Fruit fly (Drosophila melanogaster) whole organism, embryonic: Measurements from ENCODE around the gene L2HGDH.

Experiments used
- Bdp1 ChIP-seq: fragments of 200-800 bp; sonication (Bioruptor generic); optimal IDR thresholded peaks from 3 replicates; lab custom pipeline; 2016; ENCODE audit warnings: missing biosample characterization, missing genetic modification characterization
- CG10267 ChIP-seq: fragments of 200-800 bp; sonication (Bioruptor generic); optimal IDR thresholded peaks from 2 replicates; lab custom pipeline; 2018; ENCODE audit warnings: missing biosample characterization, mild to moderate bottlenecking, missing genetic modification characterization, moderate library complexity
- CG13424 ChIP-seq: fragments of 200-800 bp; sonication (Bioruptor generic); optimal IDR thresholded peaks from 2 replicates; lab custom pipeline; 2019; ENCODE audit warnings: missing biosample characterization, mild to moderate bottlenecking, missing genetic modification characterization, moderate library complexity
- CG13624 ChIP-seq: fragments of 200-800 bp; sonication (Bioruptor generic); optimal IDR thresholded peaks from 2 replicates; lab custom pipeline; 2016; ENCODE audit warnings: missing biosample characterization, missing genetic modification characterization
- CG15073 ChIP-seq: fragments of 200-800 bp; sonication (Bioruptor generic); optimal IDR thresholded peaks from 2 replicates; lab custom pipeline; 2016; ENCODE audit warnings: missing biosample characterization, missing genetic modification characterization
- CG17612 ChIP-seq: fragments of 200-800 bp; sonication (Bioruptor generic); IDR thresholded peaks from 2 replicates; pipeline ENCODE4 v1.3.6; 2022; ENCODE audit warnings: missing biosample characterization, missing genetic modification characterization
- CG17829 ChIP-seq: fragments of 200-800 bp; optimal IDR thresholded peaks from 2 replicates; lab custom pipeline; 2019; ENCODE audit warnings: missing biosample characterization, mild to moderate bottlenecking, missing genetic modification characterization, moderate library complexity
- CG2712 ChIP-seq: fragments of 200-800 bp; optimal IDR thresholded peaks from 3 replicates; lab custom pipeline; 2019; ENCODE audit warnings: missing biosample characterization, mild to moderate bottlenecking, missing genetic modification characterization, moderate library complexity
- CG32532 ChIP-seq: fragments of 200-800 bp; sonication (Bioruptor generic); IDR thresholded peaks from 2 replicates; pipeline ENCODE4 v1.3.6; 2022; ENCODE audit warnings: missing biosample characterization, missing genetic modification characterization
- CG33213 ChIP-seq: fragments of 200-800 bp; sonication (Bioruptor generic); optimal IDR thresholded peaks from 3 replicates; lab custom pipeline; 2016; ENCODE audit warnings: missing biosample characterization, missing genetic modification characterization
- CG33557 ChIP-seq: fragments of 200-800 bp; sonication (Bioruptor generic); optimal IDR thresholded peaks from 2 replicates; lab custom pipeline; 2019; ENCODE audit warnings: missing biosample characterization, mild to moderate bottlenecking, missing genetic modification characterization, moderate library complexity
- CG3995 ChIP-seq: fragments of 200-800 bp; sonication (Bioruptor generic); optimal IDR thresholded peaks from 3 replicates; lab custom pipeline; 2016; ENCODE audit warnings: missing biosample characterization, missing genetic modification characterization
- CG4404 ChIP-seq: fragments of 200-800 bp; sonication (Bioruptor generic); IDR thresholded peaks from 2 replicates; pipeline ENCODE4 v1.3.6; 2022; ENCODE audit warnings: missing biosample characterization, missing genetic modification characterization
- CG4617 ChIP-seq: fragments of 200-800 bp; sonication (Bioruptor generic); optimal IDR thresholded peaks from 3 replicates; lab custom pipeline; 2016; ENCODE audit warnings: missing biosample characterization, missing genetic modification characterization, borderline replicate concordance
- CG6654 ChIP-seq: fragments of 200-800 bp; sonication (Bioruptor generic); optimal IDR thresholded peaks from 2 replicates; lab custom pipeline; 2017; ENCODE audit warnings: missing biosample characterization, mild to moderate bottlenecking, missing genetic modification characterization
- CG6791 ChIP-seq: fragments of 200-800 bp; sonication (Bioruptor generic); IDR thresholded peaks from 3 replicates; pipeline ENCODE4 v1.3.6; 2022; ENCODE audit warnings: missing biosample characterization, missing genetic modification characterization; ENCODE audit not compliant: partially characterized antibody
- CG8290 ChIP-seq, 3 experiments: fragments of 200-800 bp; sonication (Bioruptor generic); optimal IDR thresholded peaks; 2 replicates each; lab custom pipeline; 2016 to 2019; ENCODE audit warnings: missing biosample characterization in 3 of 3, missing genetic modification characterization in 3 of 3, mild to moderate bottlenecking in 2 of 3, moderate library complexity in 1 of 3
- CG8924 ChIP-seq: fragments of 200-800 bp; optimal IDR thresholded peaks from 3 replicates; lab custom pipeline; 2019; ENCODE audit warnings: missing biosample characterization, mild to moderate bottlenecking, missing genetic modification characterization, moderate library complexity
- CG9876 ChIP-seq: fragments of 200-800 bp; sonication (Bioruptor generic); optimal IDR thresholded peaks from 2 replicates; lab custom pipeline; 2016; ENCODE audit warnings: missing biosample characterization, missing genetic modification characterization
- Dbx ChIP-seq: fragments of 200-800 bp; sonication (Bioruptor generic); IDR thresholded peaks from 3 replicates; pipeline ENCODE4 v1.3.6; 2022; ENCODE audit warnings: missing biosample characterization, missing genetic modification characterization
- Eip74EF ChIP-seq, 2 experiments: fragments of 200-800 bp in 1 of 2; fragments of >200 bp in 1 of 2; sonication (Bioruptor generic) in 1 of 2; optimal IDR thresholded peaks; 2 replicates each; lab custom pipeline; 2017 to 2019; ENCODE audit warnings: missing biosample characterization in 2 of 2, missing genetic modification characterization in 2 of 2, mild to moderate bottlenecking in 1 of 2, moderate library complexity in 1 of 2
- MTF-1 ChIP-seq: fragments of 200-800 bp; sonication (Bioruptor generic); optimal IDR thresholded peaks from 2 replicates; lab custom pipeline; 2018; ENCODE audit warnings: missing biosample characterization, mild to moderate bottlenecking, missing genetic modification characterization, borderline replicate concordance
- Opbp ChIP-seq: fragments of 200-800 bp; sonication (Bioruptor generic); IDR thresholded peaks from 3 replicates; pipeline ENCODE4 v1.3.6; 2022; ENCODE audit warnings: missing biosample characterization, missing genetic modification characterization; ENCODE audit not compliant: partially characterized antibody
- Ptx1 ChIP-seq: fragments of 200-800 bp; sonication (Bioruptor generic); IDR thresholded peaks from 2 replicates; pipeline ENCODE4 v1.3.6; 2022; ENCODE audit warnings: missing biosample characterization, missing genetic modification characterization
- Rx ChIP-seq: fragments of 200-800 bp; sonication (Bioruptor generic); IDR thresholded peaks from 2 replicates; pipeline ENCODE4 v1.3.6; 2022; ENCODE audit warnings: missing biosample characterization, missing genetic modification characterization
- Sry-β ChIP-seq: fragments of 200-800 bp; sonication (Bioruptor generic); optimal IDR thresholded peaks from 2 replicates; lab custom pipeline; 2018; ENCODE audit warnings: missing biosample characterization, mild to moderate bottlenecking, missing genetic modification characterization, moderate library complexity
- Stat92E ChIP-seq, 3 experiments: fragments of >200 bp in 2 of 3; fragments of 200-800 bp in 1 of 3; sonication (Bioruptor generic) in 1 of 3; optimal IDR thresholded peaks; 2 replicates each; lab custom pipeline; 2017 to 2019; ENCODE audit warnings: missing biosample characterization in 3 of 3, missing genetic modification characterization in 3 of 3, mild to moderate bottlenecking in 1 of 3, moderate library complexity in 1 of 3
- dati ChIP-seq: fragments of 200-800 bp; sonication (Bioruptor generic); IDR thresholded peaks from 2 replicates; pipeline ENCODE4 v1.3.6; 2022; ENCODE audit warnings: missing biosample characterization, missing genetic modification characterization
- gcm2 ChIP-seq: fragments of 200-800 bp; sonication (Bioruptor generic); optimal IDR thresholded peaks from 2 replicates; lab custom pipeline; 2016; ENCODE audit warnings: missing biosample characterization, missing genetic modification characterization
- gfzf ChIP-seq: fragments of 200-800 bp; sonication (Bioruptor generic); optimal IDR thresholded peaks from 2 replicates; lab custom pipeline; 2016; ENCODE audit warnings: missing biosample characterization, mild to moderate bottlenecking, missing genetic modification characterization, moderate library complexity
- jigr1 ChIP-seq: fragments of 200-800 bp; sonication (Bioruptor generic); IDR thresholded peaks from 3 replicates; pipeline ENCODE4 v1.3.6; 2022; ENCODE audit warnings: missing biosample characterization, missing genetic modification characterization
- jing ChIP-seq: fragments of 200-800 bp; sonication (Bioruptor generic); optimal IDR thresholded peaks from 2 replicates; lab custom pipeline; 2018; ENCODE audit warnings: missing biosample characterization, mild to moderate bottlenecking, missing genetic modification characterization
- lbe ChIP-seq: fragments of 200-800 bp; sonication (Bioruptor generic); optimal IDR thresholded peaks from 2 replicates; lab custom pipeline; 2016; ENCODE audit warnings: missing biosample characterization, mild to moderate bottlenecking, missing genetic modification characterization
- lilli ChIP-seq: fragments of 200-800 bp; sonication (Bioruptor generic); optimal IDR thresholded peaks from 3 replicates; lab custom pipeline; 2016; ENCODE audit warnings: missing biosample characterization, missing genetic modification characterization
- luna ChIP-seq: fragments of 200-800 bp; sonication (Bioruptor generic); optimal IDR thresholded peaks from 2 replicates; lab custom pipeline; 2016; ENCODE audit warnings: missing biosample characterization, missing genetic modification characterization
- pb ChIP-seq: fragments of 200-800 bp; sonication (Bioruptor generic); optimal IDR thresholded peaks from 3 replicates; lab custom pipeline; 2016; ENCODE audit warnings: missing biosample characterization, missing genetic modification characterization
- rib ChIP-seq: fragments of 200-800 bp; sonication (Bioruptor generic); IDR thresholded peaks from 2 replicates; pipeline ENCODE4 v1.3.6; 2022; ENCODE audit warnings: missing biosample characterization, missing genetic modification characterization
- slou ChIP-seq: fragments of 200-800 bp; sonication (Bioruptor generic); optimal IDR thresholded peaks from 3 replicates; lab custom pipeline; 2016; ENCODE audit warnings: missing biosample characterization, missing genetic modification characterization
- sob ChIP-seq: fragments of 200-800 bp; sonication (Bioruptor generic); IDR thresholded peaks from 2 replicates; pipeline ENCODE4 v1.3.6; 2022; ENCODE audit warnings: missing biosample characterization, missing genetic modification characterization
- sr ChIP-seq: fragments of 200-800 bp; sonication (Bioruptor generic); IDR thresholded peaks from 3 replicates; pipeline ENCODE4 v1.3.6; 2022; ENCODE audit warnings: missing biosample characterization, missing genetic modification characterization
- stwl ChIP-seq: fragments of 200-800 bp; sonication (Bioruptor generic); optimal IDR thresholded peaks from 3 replicates; lab custom pipeline; 2018; ENCODE audit warnings: missing biosample characterization, mild to moderate bottlenecking, missing genetic modification characterization, moderate library complexity
- sug ChIP-seq: fragments of 200-800 bp; optimal IDR thresholded peaks from 2 replicates; lab custom pipeline; 2019; ENCODE audit warnings: missing biosample characterization, mild to moderate bottlenecking, missing genetic modification characterization, moderate library complexity
- tap ChIP-seq: fragments of 200-800 bp; optimal IDR thresholded peaks from 3 replicates; lab custom pipeline; 2019; ENCODE audit warnings: missing biosample characterization, mild to moderate bottlenecking, missing genetic modification characterization, moderate library complexity
- tgo ChIP-seq: fragments of 200-800 bp; sonication (Bioruptor generic); IDR thresholded peaks from 3 replicates; pipeline ENCODE4 v1.3.6; 2022; ENCODE audit warnings: missing biosample characterization, missing genetic modification characterization
- trh ChIP-seq: fragments of 200-800 bp; sonication (Bioruptor generic); optimal IDR thresholded peaks from 2 replicates; lab custom pipeline; 2016; ENCODE audit warnings: missing biosample characterization, missing genetic modification characterization
- unpg ChIP-seq: fragments of 200-800 bp; sonication (Bioruptor generic); optimal IDR thresholded peaks from 3 replicates; lab custom pipeline; 2018; ENCODE audit warnings: missing biosample characterization, mild to moderate bottlenecking, missing genetic modification characterization, moderate library complexity
- zen ChIP-seq: fragments of 200-800 bp; sonication (Bioruptor generic); optimal IDR thresholded peaks from 3 replicates; lab custom pipeline; 2018; ENCODE audit warnings: missing biosample characterization, mild to moderate bottlenecking, missing genetic modification characterization, moderate library complexity
- zen2 ChIP-seq: fragments of 200-800 bp; sonication (Bioruptor generic); IDR thresholded peaks from 3 replicates; pipeline ENCODE4 v1.3.6; 2022; ENCODE audit warnings: missing biosample characterization, missing genetic modification characterization; ENCODE audit not compliant: partially characterized antibody

Gene L2HGDH

dm6 chr2L:18968370-18969105 lies 5.7 kb downstream of the L2HGDH start, which contains the start of the genes Nak and Tango6 (continued):
- TF ChIP-seq Bdp1 (GFP tag; lab: Kevin White, UChicago) (peak; percentile 12), luna (peak; percentile 9), Dbx (GFP tag; lab: Robert Waterston, UW) (peak; percentile 25; the same call in 1 of the 3 replicates), lilli (peak; percentile 49), MTF-1 (GFP tag; lab: Kevin White, UChicago) (no peak), Ptx1 (GFP tag; lab: Robert Waterston, UW) (0 out of 2 replicates have a peak, but pooled peaks have one; percentile 26), CG15073 (GFP tag; lab: Kevin White, UChicago) (no peak), dati (GFP tag; lab: Robert Waterston, UW) (no peak), rib (GFP tag; lab: Robert Waterston, UW) (peak; percentile 82), CG33213 (GFP tag; lab: Kevin White, UChicago) (peak; percentile 65), CG6791 (GFP tag; lab: Robert Waterston, UW) (peak; percentile 83), CG4404 (GFP tag; lab: Robert Waterston, UW) (no peak), Opbp (peak; percentile 77), CG33557 (GFP tag; lab: Kevin White, UChicago) (peak; percentile 37), zen (tag; lab: Kevin White, UChicago) (peak; percentile 71), gcm2 (GFP tag; lab: Kevin White, UChicago) (no peak), CG17829 (tag; lab: Kevin White, UChicago) (peak; percentile 64), unpg (GFP tag; lab: Kevin White, UChicago) (peak; percentile 11), sob (GFP tag; lab: Robert Waterston, UW) (no peak), jigr1 (GFP tag; lab: Robert Waterston, UW) (no peak), slou (GFP tag; lab: Kevin White, UChicago) (no peak), sug (tag; lab: Kevin White, UChicago) (peak; percentile 46), Sry-β (GFP tag; lab: Kevin White, UChicago) (peak; percentile 83), CG8290 (GFP tag; optimal IDR thresholded peaks at IDR 0.05; lab: Kevin White, UChicago) (peak; percentile 24), CG8290 (tag; optimal IDR thresholded peaks at IDR 0.05; lab: Kevin White, UChicago) (peak; percentile 14 to 51), Rx (no peak), CG8924 (tag; lab: Kevin White, UChicago) (peak; percentile 44), Eip74EF (GFP tag; optimal IDR thresholded peaks at IDR 0.05; lab: Kevin White, UChicago) (no peak), CG13624 (GFP tag; lab: Kevin White, UChicago) (peak; percentile 74), CG3995 (GFP tag; lab: Kevin White, UChicago) (peak; percentile 9), CG9876 (GFP tag; lab: Kevin White, UChicago) (peak; percentile 3), CG2712 (peak; percentile 63), CG6654 (GFP tag; lab: Kevin White, UChicago) (no peak), sr (GFP tag; lab: Robert Waterston, UW) (peak; percentile 58; the same call in 1 of the 3 replicates), pb (GFP tag; lab: Kevin White, UChicago) (peak; percentile 25), lbe (GFP tag; lab: Kevin White, UChicago) (peak; percentile 35), tap (tag; lab: Kevin White, UChicago) (no peak), CG10267 (peak; percentile 76), trh (GFP tag; lab: Kevin White, UChicago) (no peak), tgo (GFP tag; lab: Robert Waterston, UW) (no peak), CG13424 (peak; percentile 41), gfzf (GFP tag; lab: Kevin White, UChicago) (peak; percentile 80), CG32532 (no peak; the same call in 1 of the 2 replicates), CG4617 (GFP tag; lab: Kevin White, UChicago) (peak; percentile 77), CG17612 (GFP tag; lab: Robert Waterston, UW) (no peak), Stat92E (GFP tag; optimal IDR thresholded peaks at IDR 0.05; lab: Kevin White, UChicago) (peak in 1 of 3 experiments; percentile 51), jing (no peak), stwl (tag; lab: Kevin White, UChicago) (peak; percentile 81), zen2 (GFP tag; lab: Robert Waterston, UW) (peak; percentile 88; the same call in 2 of the 3 replicates)
